Worm (Caenorhabditis elegans) whole organism, L1 larva: ENCODE measurements around the gene mev-1.

Source experiments
- Y116A8C.19 ChIP-seq: sonication (generic microtip); optimal IDR thresholded peaks from 2 replicates; lab custom pipeline; 2016; ENCODE audit warnings: missing compliant biosample characterization, missing genetic modification characterization, borderline replicate concordance
- aha-1 ChIP-seq: fragments of 150-350 bp; optimal IDR thresholded peaks from 2 replicates; lab custom pipeline; 2014; ENCODE audit warnings: missing biosample characterization, missing genetic modification characterization
- alr-1 ChIP-seq: fragments of 200-800 bp; sonication (Bioruptor generic); optimal IDR thresholded peaks from 2 replicates; lab custom pipeline; 2018; ENCODE audit warnings: borderline replicate concordance, mild to moderate bottlenecking, missing genetic modification characterization, missing compliant biosample characterization
- ama-1 ChIP-seq: fragments of 150-350 bp; optimal IDR thresholded peaks from 2 replicates; lab custom pipeline; 2014
- blmp-1 ChIP-seq: fragments of 150-350 bp; optimal IDR thresholded peaks from 2 replicates; lab custom pipeline; 2014; ENCODE audit warnings: missing biosample characterization, missing genetic modification characterization
- ceh-88 ChIP-seq: fragments of 200-800 bp; sonication (Bioruptor generic); IDR thresholded peaks from 2 replicates; pipeline ENCODE4 v1.3.6; 2022; ENCODE audit warnings: missing genetic modification characterization, missing compliant biosample characterization
- ces-1 ChIP-seq: fragments of 150-350 bp; optimal IDR thresholded peaks from 2 replicates; lab custom pipeline; 2014; ENCODE audit warnings: missing biosample characterization, missing genetic modification reagents, missing genetic modification characterization
- dsc-1 ChIP-seq: sonication (generic microtip); optimal IDR thresholded peaks from 2 replicates; lab custom pipeline; 2016; ENCODE audit warnings: mild to moderate bottlenecking, missing genetic modification characterization, missing compliant biosample characterization
- efl-1 ChIP-seq, 4 experiments: fragments of 150-350 bp; optimal IDR thresholded peaks in 3 of 4; peaks in 1 of 4; 1 replicate in 1 of 4; 2 replicates in 3 of 4; lab custom pipeline; 2014; ENCODE audit warnings: missing biosample characterization in 2 of 4, missing genetic modification characterization in 2 of 4, missing genetic modification reagents in 2 of 4
- egl-13 ChIP-seq: sonication (generic microtip); optimal IDR thresholded peaks from 2 replicates; lab custom pipeline; 2016; ENCODE audit warnings: missing genotype, missing genetic modification reagents, missing genetic modification characterization, missing compliant biosample characterization
- elt-2 ChIP-seq: sonication (generic microtip); optimal IDR thresholded peaks from 2 replicates; lab custom pipeline; 2016; ENCODE audit warnings: missing genetic modification characterization, mild to moderate bottlenecking, inconsistent platforms, missing compliant biosample characterization, missing genetic modification reagents
- elt-3 ChIP-seq, 6 experiments: fragments of 150-350 bp in 1 of 6; sonication (generic microtip); optimal IDR thresholded peaks; 2 replicates each; lab custom pipeline; 2017 to 2018; ENCODE audit warnings: missing biosample characterization in 6 of 6, missing genetic modification characterization in 6 of 6, inconsistent platforms in 1 of 6
- fkh-4 ChIP-seq: sonication (generic microtip); optimal IDR thresholded peaks from 2 replicates; lab custom pipeline; 2016; ENCODE audit warnings: missing compliant biosample characterization, missing genetic modification characterization, borderline replicate concordance
- fkh-8 ChIP-seq: sonication (generic microtip); optimal IDR thresholded peaks from 2 replicates; lab custom pipeline; 2016; ENCODE audit warnings: mild to moderate bottlenecking, missing genetic modification characterization, missing compliant biosample characterization
- fos-1 ChIP-seq: fragments of 150-350 bp; optimal IDR thresholded peaks from 2 replicates; lab custom pipeline; 2014; ENCODE audit warnings: missing biosample characterization, missing genetic modification characterization
- hlh-17 ChIP-seq: fragments of 200-800 bp; sonication (Bioruptor generic); optimal IDR thresholded peaks from 2 replicates; lab custom pipeline; 2018; ENCODE audit warnings: missing genetic modification characterization, mild to moderate bottlenecking, missing compliant biosample characterization, moderate library complexity, borderline replicate concordance
- hlh-4 ChIP-seq: sonication (generic microtip); optimal IDR thresholded peaks from 2 replicates; lab custom pipeline; 2016; ENCODE audit warnings: mild to moderate bottlenecking, missing genetic modification characterization, missing compliant biosample characterization
- irx-1 ChIP-seq: sonication (generic microtip); optimal IDR thresholded peaks from 2 replicates; lab custom pipeline; 2016; ENCODE audit warnings: missing genetic modification characterization, missing compliant biosample characterization
- isw-1 ChIP-seq: fragments of 200-800 bp; sonication (Bioruptor generic); IDR thresholded peaks from 2 replicates; pipeline ENCODE4 v1.3.6; 2022; ENCODE audit warnings: missing genetic modification characterization, missing compliant biosample characterization
- lin-13 ChIP-seq: fragments of 150-350 bp; optimal IDR thresholded peaks from 2 replicates; lab custom pipeline; 2014; ENCODE audit warnings: missing biosample characterization, missing genetic modification reagents, missing genetic modification characterization
- lin-14 ChIP-seq: fragments of 200-800 bp; sonication (Bioruptor generic); optimal IDR thresholded peaks from 2 replicates; lab custom pipeline; 2018; ENCODE audit warnings: mild to moderate bottlenecking, missing genetic modification characterization, moderate library complexity, missing compliant biosample characterization
- lin-15B ChIP-seq: fragments of 150-350 bp; sonication (generic microtip); optimal IDR thresholded peaks from 3 replicates; lab custom pipeline; 2014; ENCODE audit warnings: missing biosample characterization, missing genetic modification characterization
- lin-35 ChIP-seq, 2 experiments: fragments of 150-350 bp; optimal IDR thresholded peaks; 2 replicates each; lab custom pipeline; 2014; ENCODE audit warnings: missing biosample characterization in 2 of 2, missing genetic modification characterization in 2 of 2, missing genetic modification reagents in 2 of 2
- lir-3 ChIP-seq: sonication (generic microtip); optimal IDR thresholded peaks from 2 replicates; lab custom pipeline; 2016; ENCODE audit warnings: mild to moderate bottlenecking, missing genetic modification characterization, moderate library complexity, missing compliant biosample characterization; ENCODE audit not compliant: poor library complexity
- lsy-2 ChIP-seq, 2 experiments: fragments of 150-350 bp; optimal IDR thresholded peaks; 2 replicates each; lab custom pipeline; 2014; ENCODE audit warnings: missing biosample characterization in 2 of 2, missing genetic modification characterization in 2 of 2
- mab-9 ChIP-seq: fragments of 200-800 bp; sonication (Bioruptor generic); IDR thresholded peaks from 2 replicates; pipeline ENCODE4 v1.3.6; 2022; ENCODE audit warnings: missing genetic modification reagents, missing genetic modification characterization, missing compliant biosample characterization
- mdl-1 ChIP-seq, 2 experiments: fragments of 150-350 bp; optimal IDR thresholded peaks; 2 replicates each; lab custom pipeline; 2014 to 2017; ENCODE audit warnings: missing biosample characterization in 2 of 2, missing genetic modification characterization in 2 of 2, inconsistent platforms in 1 of 2
- mep-1 ChIP-seq: fragments of 150-350 bp; optimal IDR thresholded peaks from 2 replicates; lab custom pipeline; 2014; ENCODE audit warnings: missing biosample characterization, missing genetic modification characterization
- nhr-11 ChIP-seq: fragments of 150-350 bp; optimal IDR thresholded peaks from 2 replicates; lab custom pipeline; 2014; ENCODE audit warnings: missing biosample characterization, missing genetic modification characterization
- nhr-12 ChIP-seq: sonication (generic microtip); optimal IDR thresholded peaks from 2 replicates; lab custom pipeline; 2017; ENCODE audit warnings: missing biosample characterization, missing genetic modification characterization
- nhr-20 ChIP-seq: sonication (generic microtip); optimal IDR thresholded peaks from 2 replicates; lab custom pipeline; 2016; ENCODE audit warnings: mild to moderate bottlenecking, missing genetic modification characterization, missing compliant biosample characterization
- nhr-28 ChIP-seq: fragments of 150-350 bp; optimal IDR thresholded peaks from 2 replicates; lab custom pipeline; 2014; ENCODE audit warnings: missing biosample characterization, missing genetic modification characterization
- nhr-71 ChIP-seq: sonication (generic microtip); optimal IDR thresholded peaks from 2 replicates; lab custom pipeline; 2016; ENCODE audit warnings: mild to moderate bottlenecking, missing genetic modification characterization, moderate library complexity, missing compliant biosample characterization
- nhr-76 ChIP-seq: sonication (generic microtip); optimal IDR thresholded peaks from 2 replicates; lab custom pipeline; 2017; ENCODE audit warnings: missing biosample characterization, missing genetic modification characterization
- nhr-77 ChIP-seq: fragments of 150-350 bp; optimal IDR thresholded peaks from 2 replicates; lab custom pipeline; 2014; ENCODE audit warnings: missing biosample characterization, missing genetic modification characterization
- pax-3 ChIP-seq: fragments of 200-800 bp; sonication (Bioruptor generic); optimal IDR thresholded peaks from 2 replicates; lab custom pipeline; 2018; ENCODE audit warnings: mild to moderate bottlenecking, missing genetic modification characterization, moderate library complexity, missing compliant biosample characterization
- snpc-4 ChIP-seq: fragments of 150-350 bp; optimal IDR thresholded peaks from 2 replicates; lab custom pipeline; 2014; ENCODE audit warnings: missing biosample characterization, missing genetic modification characterization
- snu-23 ChIP-seq: sonication (generic microtip); optimal IDR thresholded peaks from 2 replicates; lab custom pipeline; 2016; ENCODE audit warnings: missing genetic modification characterization, missing compliant biosample characterization
- sox-4 ChIP-seq: sonication (generic microtip); optimal IDR thresholded peaks from 2 replicates; lab custom pipeline; 2016; ENCODE audit warnings: missing genetic modification characterization, missing compliant biosample characterization
- sup-37 ChIP-seq: fragments of 200-800 bp; sonication (Bioruptor generic); optimal IDR thresholded peaks from 2 replicates; lab custom pipeline; 2018; ENCODE audit warnings: mild to moderate bottlenecking, missing genetic modification characterization, missing compliant biosample characterization
- swsn-7 ChIP-seq: sonication (generic microtip); optimal IDR thresholded peaks from 2 replicates; lab custom pipeline; 2016; ENCODE audit warnings: missing genetic modification characterization, missing compliant biosample characterization
- tbx-2 ChIP-seq: sonication (generic microtip); optimal IDR thresholded peaks from 2 replicates; lab custom pipeline; 2016; ENCODE audit warnings: missing genetic modification characterization, missing compliant biosample characterization
- tlp-1 ChIP-seq: fragments of 150-350 bp; optimal IDR thresholded peaks from 2 replicates; lab custom pipeline; 2014; ENCODE audit warnings: missing biosample characterization, missing genetic modification characterization
- unc-130 ChIP-seq: fragments of 150-350 bp; optimal IDR thresholded peaks from 2 replicates; lab custom pipeline; 2017; ENCODE audit warnings: missing biosample characterization, missing genetic modification characterization, inconsistent platforms
- unc-30 ChIP-seq: sonication (generic microtip); optimal IDR thresholded peaks from 2 replicates; lab custom pipeline; 2017; ENCODE audit warnings: missing biosample characterization, missing genetic modification characterization
- unc-62 ChIP-seq: fragments of 150-350 bp; optimal IDR thresholded peaks from 2 replicates; lab custom pipeline; 2014; ENCODE audit warnings: missing biosample characterization, missing genetic modification reagents, missing genetic modification characterization
- unc-86 ChIP-seq: sonication (generic microtip); optimal IDR thresholded peaks from 2 replicates; lab custom pipeline; 2016; ENCODE audit warnings: missing genetic modification characterization, missing compliant biosample characterization
- unc-98 ChIP-seq: fragments of 200-800 bp; sonication (Bioruptor generic); IDR thresholded peaks from 2 replicates; pipeline ENCODE4 v1.3.6; 2022; ENCODE audit warnings: missing genetic modification characterization, missing compliant biosample characterization
- zag-1 ChIP-seq: fragments of 150-350 bp; optimal IDR thresholded peaks from 2 replicates; lab custom pipeline; 2014; ENCODE audit warnings: missing biosample characterization, missing genetic modification characterization
- zip-4 ChIP-seq: fragments of 200-800 bp; sonication (Bioruptor generic); optimal IDR thresholded peaks from 2 replicates; lab custom pipeline; 2018; ENCODE audit warnings: mild to moderate bottlenecking, missing genetic modification characterization, moderate library complexity, missing compliant biosample characterization
- ztf-11 ChIP-seq, 2 experiments: sonication (generic microtip); optimal IDR thresholded peaks; 2 replicates each; lab custom pipeline; 2016 to 2017; ENCODE audit warnings: missing genetic modification characterization in 2 of 2, missing biosample characterization in 1 of 2, missing compliant biosample characterization in 1 of 2
- ztf-4 ChIP-seq: fragments of 150-350 bp; optimal IDR thresholded peaks from 2 replicates; lab custom pipeline; 2014; ENCODE audit warnings: missing biosample characterization, missing genetic modification characterization

Gene mev-1

DNA sequence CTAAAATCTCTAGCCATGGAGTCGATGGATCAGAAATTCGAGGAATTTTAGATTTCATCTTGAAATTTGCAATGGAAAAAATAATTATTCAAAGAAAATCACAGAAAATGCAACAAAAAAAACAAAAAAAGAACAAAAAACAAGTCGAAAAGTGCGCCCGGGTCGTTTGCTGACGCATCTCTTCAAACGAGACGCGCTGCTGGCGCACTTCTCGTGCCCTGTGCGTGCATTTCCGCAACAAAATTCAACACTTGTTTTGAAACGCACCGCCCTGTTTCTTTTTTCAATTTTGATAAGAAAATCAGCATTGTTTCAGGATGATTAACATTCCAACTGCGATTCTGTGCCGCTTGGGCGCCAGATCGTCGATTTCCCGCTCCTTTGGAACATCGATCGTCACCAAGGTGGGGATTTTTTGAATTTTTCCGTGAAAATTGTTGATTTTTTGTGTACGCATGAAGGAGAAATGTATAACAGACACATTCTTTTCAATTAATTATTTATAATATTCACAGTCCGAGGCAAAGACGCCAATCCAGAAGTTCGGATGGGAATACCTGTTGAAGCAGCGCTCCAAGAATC, at the start of gene mev-1, which contains the start of gene jmjd-4:
Gene mev-1, plus strand, starts transcription at position 317 of the 582 bp plus-strand sequence.
Gene jmjd-4, minus strand, starts transcription at position 58 of the 582 bp plus-strand sequence.
- peak; percentile 79 for TF ChIP-seq lin-13 (GFP tag; lab: Kevin White, UChicago)
- TF ChIP-seq elt-3 (tag; optimal IDR thresholded peaks at IDR 0.05; lab: Kevin White, UChicago), result peak in 2 of 6 experiments; percentile 73 to 76
- peak; percentile 72 for TF ChIP-seq fos-1 (tag; lab: Kevin White, UChicago)
- TF ChIP-seq snu-23, result peak; percentile 93
- peak in 1 of 2 experiments; percentile 69 for TF ChIP-seq ztf-11 (tag; optimal IDR thresholded peaks at IDR 0.05; lab: Kevin White, UChicago)
- TF ChIP-seq mdl-1 (tag; optimal IDR thresholded peaks at IDR 0.05; lab: Kevin White, UChicago), result peak in 1 of 2 experiments; percentile 77
- TF ChIP-seq nhr-71, result peak; percentile 93
- peak; percentile 63 for TF ChIP-seq egl-13 (tag; lab: Kevin White, UChicago)
- TF ChIP-seq lin-35 (GFP tag; optimal IDR thresholded peaks at IDR 0.05; lab: Kevin White, UChicago), result peak; percentile 86 to 92
- peak; percentile 48 for TF ChIP-seq nhr-77 (tag; lab: Kevin White, UChicago)
- TF ChIP-seq tlp-1 (tag; lab: Kevin White, UChicago), result no peak
- peak; percentile 90 to 93 for TF ChIP-seq lsy-2 (tag; optimal IDR thresholded peaks at IDR 0.05; lab: Kevin White, UChicago)
- peak; percentile 81 for TF ChIP-seq mab-9 (GFP tag; lab: Robert Waterston, UW)
- peak; percentile 92 for TF ChIP-seq dsc-1 (tag; lab: Kevin White, UChicago)
- TF ChIP-seq aha-1 (tag; lab: Kevin White, UChicago), result peak; percentile 81
- TF ChIP-seq ces-1, result no peak
- peak; percentile 78 for TF ChIP-seq isw-1 (GFP tag; lab: Robert Waterston, UW)
- no peak for TF ChIP-seq zag-1 (tag; lab: Kevin White, UChicago)
- TF ChIP-seq elt-2 (tag; lab: Kevin White, UChicago), result peak; percentile 84
- no peak for TF ChIP-seq Y116A8C.19
- TF ChIP-seq unc-86 (tag; lab: Kevin White, UChicago), result peak; percentile 87
- TF ChIP-seq ceh-88 (GFP tag; lab: Robert Waterston, UW), result peak; percentile 45; the same call in 1 of the 2 replicates
- peak; percentile 29 for TF ChIP-seq unc-130 (tag; lab: Kevin White, UChicago)
- TF ChIP-seq unc-30 (tag; lab: Kevin White, UChicago), result no peak
- TF ChIP-seq nhr-76 (tag; lab: Kevin White, UChicago), result no peak
- no peak for TF ChIP-seq nhr-28 (tag; lab: Kevin White, UChicago)
- peak; percentile 95 for TF ChIP-seq mep-1 (tag; lab: Kevin White, UChicago)
- peak; percentile 50 for TF ChIP-seq blmp-1 (tag; lab: Kevin White, UChicago)
- TF ChIP-seq tbx-2 (tag; lab: Kevin White, UChicago), result peak; percentile 85
- peak; percentile 81 for TF ChIP-seq sup-37
- peak; percentile 33 for TF ChIP-seq lir-3 (tag; lab: Kevin White, UChicago)
- TF ChIP-seq ztf-4 (tag; lab: Kevin White, UChicago), result peak; percentile 38
- TF ChIP-seq irx-1 (tag; lab: Kevin White, UChicago), result peak; percentile 89
- TF ChIP-seq unc-62 (GFP tag; lab: Kevin White, UChicago), result no peak
- TF ChIP-seq fkh-4, result peak; percentile 48
- peak; percentile 41 for TF ChIP-seq sox-4 (tag; lab: Kevin White, UChicago)
- peak; percentile 87 for TF ChIP-seq lin-14 (GFP tag; lab: Kevin White, UChicago)
- no peak for TF ChIP-seq hlh-17 (GFP tag; lab: Kevin White, UChicago)
- TF ChIP-seq nhr-12 (tag; lab: Kevin White, UChicago), result no peak
- no peak for TF ChIP-seq hlh-4 (tag; lab: Kevin White, UChicago)
- TF ChIP-seq swsn-7 (tag; lab: Kevin White, UChicago), result peak; percentile 89
- no peak for TF ChIP-seq ama-1 (lab: Kevin White, UChicago)
- TF ChIP-seq lin-15B, result peak; percentile 81
- peak; percentile 78 for TF ChIP-seq fkh-8
- peak; percentile 87 to 89 for TF ChIP-seq efl-1 (optimal IDR thresholded peaks at IDR 0.05; lab: Kevin White, UChicago)
- TF ChIP-seq efl-1 (GFP tag; optimal IDR thresholded peaks at IDR 0.05 in 1 of 2; lab: Kevin White, UChicago), result peak; percentile 84 to 99
- peak; percentile 82 for TF ChIP-seq snpc-4 (tag; lab: Kevin White, UChicago)
- TF ChIP-seq unc-98, result no peak; the same call in 1 of the 2 replicates
- no peak for TF ChIP-seq alr-1 (tag; lab: Kevin White, UChicago)
- TF ChIP-seq nhr-11 (tag; lab: Kevin White, UChicago), result peak; percentile 58
- TF ChIP-seq pax-3 (tag; lab: Kevin White, UChicago), result peak; percentile 76
- peak; percentile 80 for TF ChIP-seq zip-4 (GFP tag; lab: Kevin White, UChicago)
- TF ChIP-seq nhr-20 (tag; lab: Kevin White, UChicago), result peak; percentile 88
